Worm (Caenorhabditis elegans): ENCODE data around the gene Y71H2AM.14.

The Y71H2AM.14 gene

DNA sequence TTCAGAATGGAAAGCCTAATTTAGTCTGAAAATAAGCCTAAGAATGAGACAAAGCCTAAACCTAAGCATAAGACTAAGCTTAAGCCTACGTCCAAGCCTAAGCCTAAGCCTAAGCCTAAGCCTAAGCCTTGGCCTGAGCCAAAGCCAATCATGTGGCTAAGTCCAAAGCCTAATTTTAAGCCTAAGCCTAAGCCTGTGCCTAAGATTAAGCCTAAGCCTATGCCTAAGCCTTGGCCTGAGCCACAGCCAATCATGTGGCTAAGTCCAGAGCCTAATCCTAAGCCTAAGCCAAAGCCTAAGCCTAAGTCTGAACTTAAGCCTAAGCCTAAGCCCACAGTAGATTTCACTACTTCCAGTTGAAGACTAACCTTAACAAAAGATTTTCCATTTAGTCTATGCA, 11.0 kb upstream of the Y71H2AM.14 start:
- TF ChIP-seq aly-1 (tag; optimal IDR thresholded peaks at IDR 0.05) (no peak), ceh-36 (tag; optimal IDR thresholded peaks at IDR 0.05) (peak; percentile 91)

DNA sequence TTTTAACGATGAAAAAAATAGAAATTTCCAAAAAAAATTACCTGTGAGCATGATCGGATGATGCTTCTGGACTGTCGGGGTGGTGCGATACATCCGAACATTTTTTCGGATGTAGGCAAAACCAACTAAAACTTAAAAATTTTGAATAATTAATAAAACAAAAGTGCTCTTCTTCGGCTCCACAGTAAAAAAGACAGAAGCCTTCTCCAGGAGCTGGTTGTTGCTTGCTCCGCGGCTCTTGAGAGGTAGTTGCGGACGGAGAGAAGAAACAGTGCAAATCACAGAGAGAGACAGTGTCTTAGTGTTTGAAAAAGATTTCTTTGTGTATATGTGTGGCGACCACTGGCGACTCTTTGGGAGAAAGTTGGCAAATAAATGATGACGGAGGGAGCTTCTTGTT, 9.8 kb upstream of the Y71H2AM.14 start, which contains the start of gene gldi-9:
TSS of gene gldi-9 (minus strand) at position 101 of the 400 bp plus-strand sequence.
- no peak for TF ChIP-seq tra-4 (tag; optimal IDR thresholded peaks at IDR 0.05)

DNA sequence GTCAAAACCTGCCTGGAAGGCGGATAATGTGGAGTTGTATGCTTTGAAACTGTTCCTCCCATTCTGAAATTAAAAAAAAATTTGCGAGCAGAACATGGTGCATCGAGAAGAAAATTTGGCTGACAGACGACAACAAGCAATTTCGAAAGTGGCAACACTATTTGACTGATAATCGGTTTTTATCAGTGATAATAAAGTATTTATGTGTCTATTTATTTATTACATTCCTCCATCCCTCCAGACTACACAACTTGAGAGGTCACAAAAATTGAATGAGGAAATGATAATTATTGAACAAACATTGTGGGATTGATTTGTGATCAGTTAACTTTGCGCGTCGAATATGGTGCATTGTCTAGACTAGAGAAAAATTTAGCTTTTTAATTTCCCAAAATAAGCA, 7.0 kb downstream of the Y71H2AM.14 start, which contains the start of gene cest-25:
TSS of gene cest-25 (minus strand) at position 63 of the 400 bp plus-strand sequence.
- no peak for TF ChIP-seq B0310.2 (tag; optimal IDR thresholded peaks at IDR 0.05)
- no peak for TF ChIP-seq hmg-4 (GFP tag; optimal IDR thresholded peaks at IDR 0.05)
- no peak for TF ChIP-seq pes-1 (GFP tag; IDR thresholded peaks at IDR 0.05)
- TF ChIP-seq tbx-37 (GFP tag; conservative IDR thresholded peaks at IDR 0.05), result no peak
- TF ChIP-seq sea-1 (GFP tag; conservative IDR thresholded peaks at IDR 0.05), result no peak
- TF ChIP-seq hnd-1 (tag; optimal IDR thresholded peaks at IDR 0.05), result no peak
- TF ChIP-seq scrt-1 (GFP tag; IDR thresholded peaks at IDR 0.05), result no peak
- no peak for TF ChIP-seq hmbx-1 (tag; optimal IDR thresholded peaks at IDR 0.05)
- TF ChIP-seq ceh-13 (GFP tag; optimal IDR thresholded peaks at IDR 0.05), result no peak
- TF ChIP-seq F13C5.2 (tag; optimal IDR thresholded peaks at IDR 0.05), result no peak
- TF ChIP-seq flt-1 (GFP tag; IDR thresholded peaks at IDR 0.05), result no peak
- no peak for TF ChIP-seq ama-1 (optimal IDR thresholded peaks at IDR 0.05)
- TF ChIP-seq ets-7 (tag; optimal IDR thresholded peaks at IDR 0.05), result no peak
- TF ChIP-seq tra-4 (tag; optimal IDR thresholded peaks at IDR 0.05), result no peak
- no peak for TF ChIP-seq aly-1 (tag; optimal IDR thresholded peaks at IDR 0.05)

DNA sequence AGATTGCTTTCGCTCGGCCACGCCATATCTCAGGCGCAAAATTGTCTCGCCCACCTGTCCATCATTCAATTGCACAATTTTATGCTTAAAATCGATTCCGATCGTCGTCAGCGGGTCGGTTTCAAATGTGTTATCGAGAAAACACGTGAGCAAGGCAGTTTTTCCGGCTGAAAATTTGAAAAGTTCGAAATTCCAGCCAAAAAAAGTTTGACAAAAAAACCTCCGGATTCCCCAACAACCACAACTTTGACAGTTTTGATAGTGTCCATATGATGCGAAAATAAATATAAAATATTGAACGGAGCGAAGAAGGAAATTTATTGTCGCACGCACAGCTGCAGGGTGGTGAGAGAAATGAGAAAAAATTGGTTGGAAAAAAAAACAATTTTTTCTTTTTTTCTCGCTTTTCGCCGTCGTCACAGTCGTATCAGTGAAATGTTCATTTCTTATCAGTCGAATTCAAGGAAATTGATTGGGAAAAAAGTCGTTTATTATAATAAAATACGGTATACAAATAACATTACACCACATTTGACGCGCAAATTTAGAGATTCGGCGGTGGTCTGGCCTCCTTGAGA, 12.8 kb downstream of the Y71H2AM.14 start, which contains the start of gene Y71H2AM.12:
TSS of gene Y71H2AM.12 (minus strand) at position 486 of the 578 bp plus-strand sequence.
- no peak for TF ChIP-seq F13C5.2 (tag; optimal IDR thresholded peaks at IDR 0.05)
- TF ChIP-seq aly-1 (tag; optimal IDR thresholded peaks at IDR 0.05), result no peak
- no peak for TF ChIP-seq tra-4 (tag; optimal IDR thresholded peaks at IDR 0.05)
- no peak for TF ChIP-seq tbx-11 (GFP tag; IDR thresholded peaks at IDR 0.05)
- TF ChIP-seq ama-1 (optimal IDR thresholded peaks at IDR 0.05), result no peak
- no peak for TF ChIP-seq hmg-4 (GFP tag; optimal IDR thresholded peaks at IDR 0.05)
- no peak for TF ChIP-seq B0310.2 (tag; optimal IDR thresholded peaks at IDR 0.05)
- TF ChIP-seq flt-1 (GFP tag; IDR thresholded peaks at IDR 0.05), result no peak
- TF ChIP-seq ceh-13 (GFP tag; optimal IDR thresholded peaks at IDR 0.05), result no peak
- no peak for TF ChIP-seq pes-1 (GFP tag; IDR thresholded peaks at IDR 0.05)
- no peak for TF ChIP-seq hmbx-1 (tag; optimal IDR thresholded peaks at IDR 0.05)
- no peak for TF ChIP-seq sea-1 (GFP tag; conservative IDR thresholded peaks at IDR 0.05)
- no peak for TF ChIP-seq tbx-37 (GFP tag; conservative IDR thresholded peaks at IDR 0.05)
- no peak for TF ChIP-seq ceh-36 (tag; optimal IDR thresholded peaks at IDR 0.05)
- TF ChIP-seq hnd-1 (tag; optimal IDR thresholded peaks at IDR 0.05), result no peak

DNA sequence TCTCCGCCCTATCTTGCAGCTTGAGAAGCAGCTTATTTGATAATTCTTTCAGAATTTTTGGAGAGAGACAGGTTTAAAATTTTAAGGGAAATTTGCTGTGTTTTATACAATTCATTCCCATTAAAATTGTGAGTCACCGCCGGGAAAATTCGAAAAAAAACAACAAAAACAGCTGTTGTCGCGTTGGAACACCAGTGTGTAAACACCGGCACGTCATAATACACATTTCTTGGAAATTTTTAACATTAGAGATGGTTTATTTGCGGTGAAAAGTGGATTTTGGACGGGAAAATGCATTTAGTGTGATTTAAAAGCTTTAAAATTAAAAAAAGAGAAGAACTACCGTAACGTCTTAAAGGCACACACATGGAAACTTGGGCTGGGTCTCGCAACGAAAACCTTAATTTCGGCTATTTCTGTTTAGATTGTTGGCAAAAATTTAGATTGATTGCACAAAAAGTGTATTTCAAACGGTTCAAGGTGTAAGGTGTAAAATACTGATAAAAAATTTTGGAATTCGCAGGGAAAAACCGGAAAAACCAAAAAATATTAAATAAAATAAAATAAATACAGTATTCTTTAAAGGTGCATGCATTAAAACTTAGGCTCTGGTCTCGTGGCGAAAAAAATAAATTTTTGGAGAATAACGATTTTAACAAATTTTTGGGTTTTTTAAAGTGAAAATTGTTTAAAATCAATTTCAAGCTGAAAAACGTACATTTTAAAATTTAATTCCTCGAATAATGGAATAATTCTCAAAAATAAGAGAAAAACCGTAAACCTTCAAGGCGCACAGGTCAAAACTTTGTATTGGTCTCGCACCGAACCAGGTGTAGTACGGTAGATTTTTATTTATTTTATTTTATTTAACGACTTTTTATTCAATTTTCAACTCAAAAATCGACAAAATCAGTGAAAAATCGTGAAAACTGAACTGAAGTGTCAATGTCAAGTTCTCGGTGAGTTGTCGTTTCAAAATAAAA, 20.9 kb downstream of the Y71H2AM.14 start, which contains the start of gene cosa-1:
TSS of gene cosa-1 (plus strand) at position 896 of the 983 bp plus-strand sequence.
- TF ChIP-seq hmg-4 (GFP tag; optimal IDR thresholded peaks at IDR 0.05) (no peak), flt-1 (GFP tag; IDR thresholded peaks at IDR 0.05) (no peak), sea-1 (GFP tag; conservative IDR thresholded peaks at IDR 0.05) (no peak), ets-7 (tag; optimal IDR thresholded peaks at IDR 0.05) (no peak), pes-1 (GFP tag; IDR thresholded peaks at IDR 0.05) (no peak), ceh-36 (tag; optimal IDR thresholded peaks at IDR 0.05) (no peak)

DNA sequence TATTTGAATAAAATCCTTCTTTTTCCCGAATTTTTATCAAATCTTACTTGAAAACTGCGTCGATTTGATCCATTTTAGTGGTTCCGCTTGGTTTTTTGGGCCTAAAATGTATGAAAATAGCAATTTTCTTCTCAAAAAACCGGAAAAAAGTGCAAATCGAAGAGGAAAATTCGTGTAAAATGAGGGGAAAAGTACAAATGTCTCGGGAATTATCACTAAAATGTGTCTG, 21.5 kb downstream of the Y71H2AM.14 start, which contains the start of gene Y71H2AM.11:
TSS of gene Y71H2AM.11 (minus strand) at position 101 of the 229 bp plus-strand sequence.
- TF ChIP-seq sea-1 (GFP tag; conservative IDR thresholded peaks at IDR 0.05), result no peak
- TF ChIP-seq ama-1 (optimal IDR thresholded peaks at IDR 0.05), result no peak
- no peak for TF ChIP-seq hmbx-1 (tag; optimal IDR thresholded peaks at IDR 0.05)
- no peak for TF ChIP-seq tbx-37 (GFP tag; conservative IDR thresholded peaks at IDR 0.05)
- no peak for TF ChIP-seq F13C5.2 (tag; optimal IDR thresholded peaks at IDR 0.05)
- no peak for TF ChIP-seq pes-1 (GFP tag; IDR thresholded peaks at IDR 0.05)
- TF ChIP-seq hmg-4 (GFP tag; optimal IDR thresholded peaks at IDR 0.05), result no peak
- TF ChIP-seq ets-7 (tag; optimal IDR thresholded peaks at IDR 0.05), result no peak
- TF ChIP-seq flt-1 (GFP tag; IDR thresholded peaks at IDR 0.05), result no peak
- TF ChIP-seq hnd-1 (tag; optimal IDR thresholded peaks at IDR 0.05), result no peak
- TF ChIP-seq B0310.2 (tag; optimal IDR thresholded peaks at IDR 0.05), result no peak
- TF ChIP-seq ceh-13 (GFP tag; optimal IDR thresholded peaks at IDR 0.05), result no peak
- TF ChIP-seq scrt-1 (GFP tag; IDR thresholded peaks at IDR 0.05), result no peak
- TF ChIP-seq tra-4 (tag; optimal IDR thresholded peaks at IDR 0.05), result no peak

DNA sequence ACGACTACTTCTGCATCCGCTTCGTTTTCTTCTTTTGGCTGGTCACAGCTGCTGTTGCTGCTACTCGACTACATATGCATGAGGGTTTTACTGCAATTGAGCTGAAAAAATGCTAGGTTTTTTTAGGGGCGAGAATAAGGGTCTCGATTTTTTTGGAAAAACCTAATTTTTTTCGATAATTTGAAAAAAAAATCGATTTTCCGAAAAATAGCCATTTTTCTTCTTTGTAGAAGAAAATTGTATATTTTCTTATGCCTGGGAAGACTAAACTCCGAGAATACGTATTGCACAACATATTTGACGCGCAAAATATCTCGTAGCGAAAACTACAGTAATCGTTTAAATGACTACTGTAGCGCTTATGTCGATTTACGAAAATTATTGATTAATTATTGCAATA, 29.9 kb downstream of the Y71H2AM.14 start, which contains the start of gene tmem-132:
TSS of gene tmem-132 (minus strand) at position 101 of the 400 bp plus-strand sequence.
- TF ChIP-seq ceh-13 (GFP tag; optimal IDR thresholded peaks at IDR 0.05) (no peak), F13C5.2 (tag; optimal IDR thresholded peaks at IDR 0.05) (no peak), ceh-36 (tag; optimal IDR thresholded peaks at IDR 0.05) (no peak)

DNA sequence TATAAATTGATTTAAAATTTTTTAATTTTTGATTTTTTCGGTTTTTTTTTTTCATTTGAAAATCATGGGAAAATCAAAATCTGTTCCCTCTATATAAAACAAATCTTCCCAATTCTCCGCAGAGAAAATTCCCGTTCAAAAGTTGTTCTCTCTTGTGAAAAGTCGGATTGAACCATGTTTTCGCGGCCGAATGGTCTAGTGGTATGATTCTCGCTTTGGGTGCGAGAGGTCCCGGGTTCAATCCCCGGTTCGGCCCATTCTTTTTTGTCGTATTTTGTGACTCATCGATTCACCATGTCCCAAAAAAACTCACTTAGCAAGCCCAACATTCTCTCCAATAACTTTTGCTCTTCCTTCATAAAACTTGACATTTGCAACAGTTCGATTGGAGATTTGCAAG, 34.9 kb downstream of the Y71H2AM.14 start:
- TF ChIP-seq pes-1 (GFP tag; IDR thresholded peaks at IDR 0.05), result 0 out of 2 replicates have a peak, but pooled peaks have one; percentile 10
- TF ChIP-seq hmg-4 (GFP tag; optimal IDR thresholded peaks at IDR 0.05), result no peak

Measured in whole organism, early embryonic.